Worm (Caenorhabditis elegans) whole organism, L1 larva: ENCODE data around the gene srlf-33.

Experiments used
- C04F5.9 ChIP-seq: sonication (generic microtip); optimal IDR thresholded peaks from 2 replicates; lab custom pipeline; 2016; ENCODE audit warnings: missing genetic modification characterization, missing compliant biosample characterization
- C16A3.4 ChIP-seq: fragments of 150-350 bp; optimal IDR thresholded peaks from 2 replicates; lab custom pipeline; 2014; ENCODE audit warnings: missing biosample characterization, missing genetic modification characterization
- alr-1 ChIP-seq: fragments of 200-800 bp; sonication (Bioruptor generic); optimal IDR thresholded peaks from 2 replicates; lab custom pipeline; 2018; ENCODE audit warnings: borderline replicate concordance, mild to moderate bottlenecking, missing genetic modification characterization, missing compliant biosample characterization
- aly-2 ChIP-seq: fragments of 150-350 bp; optimal IDR thresholded peaks from 2 replicates; lab custom pipeline; 2014; ENCODE audit warnings: missing biosample characterization, missing genetic modification characterization
- ceh-63 ChIP-seq: fragments of 200-800 bp; sonication (Bioruptor generic); optimal IDR thresholded peaks from 2 replicates; lab custom pipeline; 2018; ENCODE audit warnings: mild to moderate bottlenecking, missing genetic modification characterization, missing compliant biosample characterization
- ceh-8 ChIP-seq: fragments of 200-800 bp; sonication (Bioruptor generic); optimal IDR thresholded peaks from 2 replicates; lab custom pipeline; 2018; ENCODE audit warnings: mild to moderate bottlenecking, missing genetic modification characterization, moderate library complexity, missing compliant biosample characterization
- ceh-82 ChIP-seq, 3 experiments: fragments of 150-350 bp in 1 of 3; sonication (generic microtip) in 2 of 3; optimal IDR thresholded peaks; 2 replicates each; lab custom pipeline; 2014 to 2017; ENCODE audit warnings: missing biosample characterization in 3 of 3, missing genetic modification characterization in 3 of 3
- fkh-10 ChIP-seq: sonication (generic microtip); optimal IDR thresholded peaks from 2 replicates; lab custom pipeline; 2017; ENCODE audit warnings: missing biosample characterization, missing genetic modification reagents, missing genetic modification characterization
- fos-1 ChIP-seq: fragments of 150-350 bp; optimal IDR thresholded peaks from 2 replicates; lab custom pipeline; 2014; ENCODE audit warnings: missing biosample characterization, missing genetic modification characterization
- jun-1 ChIP-seq: fragments of 150-350 bp; optimal IDR thresholded peaks from 2 replicates; lab custom pipeline; 2014; ENCODE audit warnings: missing biosample characterization, missing genetic modification reagents, missing genetic modification characterization
- lin-13 ChIP-seq: fragments of 150-350 bp; optimal IDR thresholded peaks from 2 replicates; lab custom pipeline; 2014; ENCODE audit warnings: missing biosample characterization, missing genetic modification reagents, missing genetic modification characterization
- mep-1 ChIP-seq: fragments of 150-350 bp; optimal IDR thresholded peaks from 2 replicates; lab custom pipeline; 2014; ENCODE audit warnings: missing biosample characterization, missing genetic modification characterization
- nhr-20 ChIP-seq: sonication (generic microtip); optimal IDR thresholded peaks from 2 replicates; lab custom pipeline; 2016; ENCODE audit warnings: mild to moderate bottlenecking, missing genetic modification characterization, missing compliant biosample characterization
- nhr-237 ChIP-seq: fragments of 150-350 bp; optimal IDR thresholded peaks from 2 replicates; lab custom pipeline; 2014; ENCODE audit warnings: missing biosample characterization, missing genetic modification characterization
- nhr-28 ChIP-seq: fragments of 150-350 bp; optimal IDR thresholded peaks from 2 replicates; lab custom pipeline; 2014; ENCODE audit warnings: missing biosample characterization, missing genetic modification characterization
- nhr-71 ChIP-seq: sonication (generic microtip); optimal IDR thresholded peaks from 2 replicates; lab custom pipeline; 2016; ENCODE audit warnings: mild to moderate bottlenecking, missing genetic modification characterization, moderate library complexity, missing compliant biosample characterization
- nhr-84 ChIP-seq: sonication (generic microtip); optimal IDR thresholded peaks from 2 replicates; lab custom pipeline; 2017; ENCODE audit warnings: missing biosample characterization, missing genetic modification characterization
- nhr-90 ChIP-seq: sonication (generic microtip); optimal IDR thresholded peaks from 2 replicates; lab custom pipeline; 2016; ENCODE audit warnings: mild to moderate bottlenecking, missing genetic modification characterization, missing compliant biosample characterization; ENCODE audit not compliant: poor library complexity
- sptf-1 ChIP-seq: fragments of 150-350 bp; optimal IDR thresholded peaks from 2 replicates; lab custom pipeline; 2014; ENCODE audit warnings: missing biosample characterization, missing genetic modification characterization
- tlp-1 ChIP-seq: fragments of 150-350 bp; optimal IDR thresholded peaks from 2 replicates; lab custom pipeline; 2014; ENCODE audit warnings: missing biosample characterization, missing genetic modification characterization
- unc-62 ChIP-seq: fragments of 150-350 bp; optimal IDR thresholded peaks from 2 replicates; lab custom pipeline; 2014; ENCODE audit warnings: missing biosample characterization, missing genetic modification reagents, missing genetic modification characterization
- unc-86 ChIP-seq: sonication (generic microtip); optimal IDR thresholded peaks from 2 replicates; lab custom pipeline; 2016; ENCODE audit warnings: missing genetic modification characterization, missing compliant biosample characterization
- xbp-1 ChIP-seq: sonication (generic microtip); optimal IDR thresholded peaks from 2 replicates; lab custom pipeline; 2016; ENCODE audit warnings: missing genetic modification characterization, missing compliant biosample characterization
- zip-4 ChIP-seq: fragments of 200-800 bp; sonication (Bioruptor generic); optimal IDR thresholded peaks from 2 replicates; lab custom pipeline; 2018; ENCODE audit warnings: mild to moderate bottlenecking, missing genetic modification characterization, moderate library complexity, missing compliant biosample characterization

The srlf-33 gene

DNA sequence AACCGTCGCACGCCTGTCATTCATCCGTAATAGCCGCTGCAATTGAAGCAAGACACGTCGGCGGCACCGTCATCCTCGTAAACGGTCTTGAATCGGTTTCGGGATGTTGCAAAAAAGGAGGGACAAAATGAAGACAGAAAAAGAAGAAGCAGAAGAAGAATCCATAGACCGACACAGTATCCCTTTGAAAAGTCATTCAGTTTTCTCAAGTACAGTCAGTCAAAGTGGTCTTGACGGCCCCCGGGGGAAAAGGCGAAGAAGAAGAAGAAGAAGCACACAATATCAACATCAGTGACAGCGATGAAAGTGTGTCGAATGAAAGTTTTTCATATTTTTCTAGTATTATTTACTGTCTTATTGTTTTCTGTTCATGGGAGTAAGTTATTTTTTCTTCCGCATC lies 47.0 kb downstream of the srlf-33 start, which contains the start of gene cutl-27:
TSS of gene cutl-27 (plus strand) at position 301 of the 400 bp plus-strand sequence.
- no peak for TF ChIP-seq fos-1
- no peak for TF ChIP-seq nhr-237 (tag; lab: Kevin White, UChicago)
- no peak for TF ChIP-seq tlp-1
- no peak for TF ChIP-seq xbp-1 (tag; lab: Kevin White, UChicago)
- no peak for TF ChIP-seq nhr-71 (tag; lab: Kevin White, UChicago)
- TF ChIP-seq ceh-63 (GFP tag; lab: Kevin White, UChicago) = no peak
- no peak for TF ChIP-seq C16A3.4 (tag; lab: Kevin White, UChicago)
- no peak for TF ChIP-seq ceh-82 (tag; optimal IDR thresholded peaks at IDR 0.05; lab: Kevin White, UChicago)
- no peak for TF ChIP-seq mep-1

DNA sequence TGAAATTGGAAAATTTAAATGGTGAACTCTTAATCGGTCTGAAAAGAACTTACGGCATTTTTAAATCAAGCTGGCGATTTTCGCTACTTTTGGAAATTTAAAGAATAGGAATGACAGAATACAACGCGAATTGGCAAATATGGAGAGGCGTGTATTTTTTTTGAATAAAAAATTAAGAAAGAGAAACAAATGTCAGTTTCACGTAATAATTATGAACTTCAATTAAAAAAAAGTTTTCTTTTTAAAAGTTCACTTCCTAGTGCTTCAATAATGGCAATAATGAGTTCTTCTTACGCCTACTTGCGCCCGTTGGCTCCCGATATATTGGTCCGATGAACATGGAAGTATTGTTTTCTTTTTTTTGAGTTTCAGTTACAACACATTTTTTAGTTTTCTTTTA lies 47.6 kb downstream of the srlf-33 start, which contains the start of gene pph-2:
TSS of gene pph-2 (minus strand) at position 101 of the 400 bp plus-strand sequence.
- no peak for TF ChIP-seq unc-62 (GFP tag; lab: Kevin White, UChicago)
- no peak for TF ChIP-seq ceh-8 (GFP tag; lab: Kevin White, UChicago)
- TF ChIP-seq sptf-1 (tag; lab: Kevin White, UChicago) = no peak
- no peak for TF ChIP-seq aly-2 (tag; lab: Kevin White, UChicago)
- TF ChIP-seq lin-13 = no peak
- no peak for TF ChIP-seq nhr-84 (tag; lab: Kevin White, UChicago)
- TF ChIP-seq zip-4 (GFP tag; lab: Kevin White, UChicago) = no peak
- no peak for TF ChIP-seq C04F5.9
- TF ChIP-seq unc-86 (tag; lab: Kevin White, UChicago) = no peak
- no peak for TF ChIP-seq jun-1
- TF ChIP-seq alr-1 (tag; lab: Kevin White, UChicago) = no peak
- no peak for TF ChIP-seq ceh-82 (tag; optimal IDR thresholded peaks at IDR 0.05; lab: Kevin White, UChicago)
- TF ChIP-seq nhr-90 (tag; lab: Kevin White, UChicago) = no peak
- no peak for TF ChIP-seq fkh-10
- no peak for TF ChIP-seq ceh-63 (GFP tag; lab: Kevin White, UChicago)
- TF ChIP-seq nhr-28 (tag; lab: Kevin White, UChicago) = no peak
- TF ChIP-seq nhr-20 = no peak
